Fruit fly (Drosophila melanogaster) whole organism, embryonic: ENCODE results near the gene CG7557.

ENCODE experiments used
- ATbp ChIP-seq: fragments of 200-800 bp; sonication (Bioruptor generic); optimal IDR thresholded peaks from 2 replicates; lab custom pipeline; 2017; ENCODE audit warnings: missing biosample characterization, mild to moderate bottlenecking, missing genetic modification characterization, missing genetic modification reagents
- Adf1 ChIP-seq: fragments of 200-800 bp; sonication (Bioruptor generic); IDR thresholded peaks from 2 replicates; pipeline ENCODE4 v1.3.6; 2022; ENCODE audit warnings: missing biosample characterization, missing genetic modification characterization
- Atf-2 ChIP-seq: fragments of 200-800 bp; sonication (Bioruptor generic); optimal IDR thresholded peaks from 2 replicates; lab custom pipeline; 2016; ENCODE audit warnings: missing biosample characterization, missing genetic modification characterization
- Awh ChIP-seq: fragments of 200-800 bp; sonication (Bioruptor generic); IDR thresholded peaks from 2 replicates; pipeline ENCODE4, ENCODE4 v1.3.6; 2022; ENCODE audit warnings: missing biosample characterization, missing genetic modification characterization
- Bdp1 ChIP-seq: fragments of 200-800 bp; sonication (Bioruptor generic); optimal IDR thresholded peaks from 3 replicates; lab custom pipeline; 2016; ENCODE audit warnings: missing biosample characterization, missing genetic modification characterization
- CG10431 ChIP-seq: fragments of 200-800 bp; sonication (Bioruptor generic); optimal IDR thresholded peaks from 3 replicates; lab custom pipeline; 2018; ENCODE audit warnings: missing biosample characterization, mild to moderate bottlenecking, missing genetic modification characterization
- CG12104 ChIP-seq: fragments of 200-800 bp; sonication (Bioruptor generic); optimal IDR thresholded peaks from 3 replicates; lab custom pipeline; 2016; ENCODE audit warnings: missing biosample characterization, missing genetic modification characterization
- CG12744 ChIP-seq: fragments of 200-800 bp; sonication (Bioruptor generic); optimal IDR thresholded peaks from 2 replicates; lab custom pipeline; 2016; ENCODE audit warnings: missing biosample characterization, missing genetic modification characterization
- CG14860 ChIP-seq: fragments of 200-800 bp; sonication (Bioruptor generic); IDR thresholded peaks from 3 replicates; pipeline ENCODE4 v1.3.6; 2022; ENCODE audit warnings: missing biosample characterization, missing genetic modification characterization; ENCODE audit not compliant: partially characterized antibody
- CG15696 ChIP-seq: fragments of 200-800 bp; sonication (Bioruptor generic); optimal IDR thresholded peaks from 2 replicates; lab custom pipeline; 2019; ENCODE audit warnings: missing biosample characterization, mild to moderate bottlenecking, missing genetic modification characterization, moderate library complexity
- CG17612 ChIP-seq: fragments of 200-800 bp; sonication (Bioruptor generic); IDR thresholded peaks from 2 replicates; pipeline ENCODE4 v1.3.6; 2022; ENCODE audit warnings: missing biosample characterization, missing genetic modification characterization
- CG18262 ChIP-seq: fragments of 200-800 bp; optimal IDR thresholded peaks from 3 replicates; lab custom pipeline; 2019; ENCODE audit warnings: missing biosample characterization, mild to moderate bottlenecking, missing genetic modification characterization, moderate library complexity
- CG30020 ChIP-seq: fragments of 200-800 bp; optimal IDR thresholded peaks from 2 replicates; lab custom pipeline; 2019; ENCODE audit warnings: missing biosample characterization, mild to moderate bottlenecking, missing genetic modification characterization, moderate library complexity
- CG31365 ChIP-seq: fragments of 200-800 bp; sonication (Bioruptor generic); optimal IDR thresholded peaks from 2 replicates; lab custom pipeline; 2018; ENCODE audit warnings: missing biosample characterization, mild to moderate bottlenecking, missing genetic modification characterization
- CG4328 ChIP-seq: fragments of 200-800 bp; sonication (Bioruptor generic); optimal IDR thresholded peaks from 3 replicates; lab custom pipeline; 2017; ENCODE audit warnings: missing biosample characterization, missing genetic modification reagents, missing genetic modification characterization
- CG43689 ChIP-seq: fragments of 200-800 bp; sonication (Bioruptor generic); IDR thresholded peaks from 2 replicates; pipeline ENCODE4 v1.3.6; 2022; ENCODE audit warnings: missing biosample characterization, missing genetic modification characterization
- CG4820 ChIP-seq: fragments of 200-800 bp; sonication (Bioruptor generic); optimal IDR thresholded peaks from 3 replicates; lab custom pipeline; 2016; ENCODE audit warnings: missing biosample characterization, missing genetic modification characterization
- CG6254 ChIP-seq: fragments of 200-800 bp; sonication (Bioruptor generic); optimal IDR thresholded peaks from 3 replicates; lab custom pipeline; 2017; ENCODE audit warnings: mild to moderate bottlenecking, missing biosample characterization, missing genetic modification reagents, missing genetic modification characterization
- CG7963 ChIP-seq: fragments of 200-800 bp; sonication (Bioruptor generic); IDR thresholded peaks from 3 replicates; pipeline ENCODE4 v1.3.6; 2022; ENCODE audit warnings: missing biosample characterization, missing genetic modification characterization; ENCODE audit not compliant: partially characterized antibody
- CG8765 ChIP-seq: fragments of 200-800 bp; sonication (Bioruptor generic); IDR thresholded peaks from 2 replicates; pipeline ENCODE4 v1.3.6; 2022; ENCODE audit warnings: missing biosample characterization, missing genetic modification characterization
- CG9876 ChIP-seq: fragments of 200-800 bp; sonication (Bioruptor generic); optimal IDR thresholded peaks from 2 replicates; lab custom pipeline; 2016; ENCODE audit warnings: missing biosample characterization, missing genetic modification characterization
- CTCF ChIP-seq: fragments of 200-800 bp; sonication (Bioruptor generic); optimal IDR thresholded peaks from 2 replicates; lab custom pipeline; 2017; ENCODE audit warnings: missing biosample characterization, mild to moderate bottlenecking, missing genetic modification characterization, moderate library complexity
- CkIIα-i1 ChIP-seq: fragments of 200-800 bp; sonication (Bioruptor generic); IDR thresholded peaks from 2 replicates; pipeline ENCODE4 v1.3.6; 2022; ENCODE audit warnings: missing biosample characterization, missing genetic modification characterization
- Dp ChIP-seq: fragments of 200-800 bp; sonication (Bioruptor generic); optimal IDR thresholded peaks from 2 replicates; lab custom pipeline; 2018; ENCODE audit warnings: missing biosample characterization, mild to moderate bottlenecking, missing genetic modification characterization, moderate library complexity
- Drgx ChIP-seq: fragments of 200-800 bp; sonication (Bioruptor generic); IDR thresholded peaks from 2 replicates; pipeline ENCODE4 v1.3.6; 2022; ENCODE audit warnings: missing biosample characterization, missing genetic modification characterization
- Fer3 ChIP-seq: fragments of 200-800 bp; sonication (Bioruptor generic); optimal IDR thresholded peaks from 2 replicates; lab custom pipeline; 2018; ENCODE audit warnings: missing biosample characterization, mild to moderate bottlenecking, missing genetic modification characterization, moderate library complexity
- Hmr ChIP-seq: fragments of 200-800 bp; sonication (Bioruptor generic); optimal IDR thresholded peaks from 3 replicates; lab custom pipeline; 2017; ENCODE audit warnings: mild to moderate bottlenecking, missing biosample characterization, missing genetic modification reagents, missing genetic modification characterization
- NK7.1 ChIP-seq: fragments of 200-800 bp; sonication (Bioruptor generic); optimal IDR thresholded peaks from 3 replicates; lab custom pipeline; 2016; ENCODE audit warnings: missing biosample characterization, missing genetic modification characterization
- Nf-YA ChIP-seq: fragments of 200-800 bp; sonication (Bioruptor generic); IDR thresholded peaks from 2 replicates; pipeline ENCODE4 v1.3.6; 2022; ENCODE audit warnings: missing biosample characterization, missing genetic modification characterization
- Poxn ChIP-seq: fragments of 200-800 bp; sonication (Bioruptor generic); IDR thresholded peaks from 2 replicates; pipeline ENCODE4 v1.3.6; 2022; ENCODE audit warnings: missing biosample characterization, missing genetic modification characterization
- Rx ChIP-seq: fragments of 200-800 bp; sonication (Bioruptor generic); IDR thresholded peaks from 2 replicates; pipeline ENCODE4 v1.3.6; 2022; ENCODE audit warnings: missing biosample characterization, missing genetic modification characterization
- Taf1 ChIP-seq: fragments of 200-800 bp; sonication (Bioruptor generic); IDR thresholded peaks from 2 replicates; pipeline ENCODE4 v1.3.6; 2022; ENCODE audit warnings: missing biosample characterization, missing genetic modification characterization
- Trl ChIP-seq, 3 experiments: fragments of >200 bp in 2 of 3; fragments of 200-800 bp in 1 of 3; sonication (Bioruptor generic) in 1 of 3; optimal IDR thresholded peaks; 2 replicates in 1 of 3; 3 replicates in 2 of 3; lab custom pipeline; 2016 to 2017; ENCODE audit warnings: missing biosample characterization in 1 of 3, missing genetic modification characterization in 1 of 3
- ash1 ChIP-seq: fragments of 200-800 bp; sonication (Bioruptor generic); optimal IDR thresholded peaks from 2 replicates; lab custom pipeline; 2018; ENCODE audit warnings: missing biosample characterization, mild to moderate bottlenecking, missing genetic modification characterization
- chn ChIP-seq: fragments of 200-800 bp; sonication (Bioruptor generic); optimal IDR thresholded peaks from 2 replicates; lab custom pipeline; 2016; ENCODE audit warnings: missing biosample characterization, missing genetic modification characterization
- en ChIP-seq: fragments of 200-800 bp; sonication (Bioruptor generic); optimal IDR thresholded peaks from 2 replicates; lab custom pipeline; 2016; ENCODE audit warnings: missing biosample characterization, missing genetic modification characterization
- gcm2 ChIP-seq: fragments of 200-800 bp; sonication (Bioruptor generic); optimal IDR thresholded peaks from 2 replicates; lab custom pipeline; 2016; ENCODE audit warnings: missing biosample characterization, missing genetic modification characterization
- grn ChIP-seq: fragments of 200-800 bp; sonication (Bioruptor generic); optimal IDR thresholded peaks from 3 replicates; lab custom pipeline; 2017; ENCODE audit warnings: missing biosample characterization, missing genetic modification characterization
- kah ChIP-seq: fragments of 200-800 bp; sonication (Bioruptor generic); optimal IDR thresholded peaks from 2 replicates; lab custom pipeline; 2018; ENCODE audit warnings: missing biosample characterization, mild to moderate bottlenecking, missing genetic modification characterization
- nau ChIP-seq: fragments of 200-800 bp; sonication (Bioruptor generic); optimal IDR thresholded peaks from 3 replicates; lab custom pipeline; 2017; ENCODE audit warnings: missing biosample characterization, mild to moderate bottlenecking, missing genetic modification characterization, missing genetic modification reagents
- nmo ChIP-seq: fragments of 200-800 bp; sonication (Bioruptor generic); optimal IDR thresholded peaks from 2 replicates; lab custom pipeline; 2018; ENCODE audit warnings: missing biosample characterization, mild to moderate bottlenecking, missing genetic modification characterization, moderate library complexity
- odd ChIP-seq: fragments of 200-800 bp; sonication (Bioruptor generic); optimal IDR thresholded peaks from 2 replicates; lab custom pipeline; 2017; ENCODE audit warnings: missing biosample characterization, mild to moderate bottlenecking, missing genetic modification characterization
- sens-2 ChIP-seq: fragments of 200-800 bp; sonication (Bioruptor generic); IDR thresholded peaks from 2 replicates; pipeline ENCODE4 v1.3.6; 2022; ENCODE audit warnings: missing biosample characterization, missing genetic modification characterization
- trh ChIP-seq: fragments of 200-800 bp; sonication (Bioruptor generic); optimal IDR thresholded peaks from 2 replicates; lab custom pipeline; 2016; ENCODE audit warnings: missing biosample characterization, missing genetic modification characterization
- tup ChIP-seq: fragments of 200-800 bp; sonication (Bioruptor generic); optimal IDR thresholded peaks from 2 replicates; lab custom pipeline; 2016; ENCODE audit warnings: missing biosample characterization, mild to moderate bottlenecking, missing genetic modification characterization, moderate library complexity
- vnd ChIP-seq: fragments of 200-800 bp; sonication (Bioruptor generic); IDR thresholded peaks from 3 replicates; pipeline ENCODE4 v1.3.6; 2022; ENCODE audit warnings: missing biosample characterization, missing genetic modification characterization; ENCODE audit not compliant: partially characterized antibody
- wdn ChIP-seq: fragments of 200-800 bp; sonication (Bioruptor generic); IDR thresholded peaks from 2 replicates; pipeline ENCODE4 v1.3.6; 2022; ENCODE audit warnings: missing biosample characterization, missing genetic modification characterization

CG7557 gene

dm6 chr3L:11403542-11403941 lies 41.4 kb upstream of the CG7557 start (continued):
- TF ChIP-seq CG7963 = no peak
- no peak for TF ChIP-seq Drgx

- no peak for TF ChIP-seq ash1 (GFP tag; lab: Kevin White, UChicago)
- peak; percentile 78 for TF ChIP-seq CG4328 (GFP tag; lab: Kevin White, UChicago)
- TF ChIP-seq en (GFP tag; lab: Kevin White, UChicago) = peak; percentile 90
- TF ChIP-seq trh = peak; percentile 89
- peak; percentile 85 for TF ChIP-seq CG8765
- TF ChIP-seq Fer3 (tag; lab: Kevin White, UChicago) = peak; percentile 91
- TF ChIP-seq wdn (GFP tag; lab: Robert Waterston, UW) = peak; percentile 91
- peak; percentile 90 for TF ChIP-seq Bdp1 (GFP tag; lab: Kevin White, UChicago)
- TF ChIP-seq vnd = 0 out of 3 replicates have a peak, but pooled peaks have one; percentile 41
- TF ChIP-seq CG43689 (GFP tag; lab: Robert Waterston, UW) = peak; percentile 94
- peak; percentile 12 for TF ChIP-seq grn (GFP tag; lab: Kevin White, UChicago)
- TF ChIP-seq NK7.1 (GFP tag; lab: Kevin White, UChicago) = peak; percentile 74
- peak; percentile 91 for TF ChIP-seq CG4820 (GFP tag; lab: Kevin White, UChicago)
- peak; percentile 75 for TF ChIP-seq CG31365 (tag; lab: Kevin White, UChicago)
- peak; percentile 94 for TF ChIP-seq ATbp (GFP tag; lab: Kevin White, UChicago)
- peak; percentile 97 for TF ChIP-seq sens-2 (GFP tag; lab: Robert Waterston, UW)
- peak; percentile 77 for TF ChIP-seq nau (GFP tag; lab: Kevin White, UChicago)
- peak; percentile 84 for TF ChIP-seq CG30020 (tag; lab: Kevin White, UChicago)
- peak; percentile 95 for TF ChIP-seq CG15696 (tag; lab: Kevin White, UChicago)
- peak; percentile 80 for TF ChIP-seq Hmr (GFP tag; lab: Kevin White, UChicago)
- TF ChIP-seq CTCF (GFP tag; lab: Kevin White, UChicago) = peak; percentile 54
- TF ChIP-seq nmo = peak; percentile 97
- peak; percentile 26 for TF ChIP-seq Adf1 (GFP tag; lab: Robert Waterston, UW)
- peak; percentile 89 for TF ChIP-seq Drgx
- TF ChIP-seq CG12744 (GFP tag; lab: Kevin White, UChicago) = peak; percentile 90
- TF ChIP-seq CG14860 = peak; percentile 57; the same call in 2 of the 3 replicates
- TF ChIP-seq CkIIα-i1 (GFP tag; lab: Robert Waterston, UW) = peak; percentile 37; the same call in 1 of the 2 replicates
- peak; percentile 93 for TF ChIP-seq CG10431 (GFP tag; lab: Kevin White, UChicago)
- TF ChIP-seq tup = peak; percentile 86
- TF ChIP-seq CG9876 (GFP tag; lab: Kevin White, UChicago) = peak; percentile 80
- peak; percentile 48 for TF ChIP-seq Poxn (GFP tag; lab: Robert Waterston, UW)
- peak; percentile 8 for TF ChIP-seq Dp (GFP tag; lab: Kevin White, UChicago)
- TF ChIP-seq Nf-YA (GFP tag; lab: Robert Waterston, UW) = peak; percentile 93
- TF ChIP-seq Awh (GFP tag; lab: Robert Waterston, UW) = peak; percentile 97
- peak; percentile 93 for TF ChIP-seq Atf-2 (GFP tag; lab: Kevin White, UChicago)
- peak; percentile 96 for TF ChIP-seq chn
- TF ChIP-seq odd (GFP tag; lab: Kevin White, UChicago) = peak; percentile 93
- TF ChIP-seq Taf1 (GFP tag; lab: Robert Waterston, UW) = peak; percentile 86
- TF ChIP-seq CG18262 (tag; lab: Kevin White, UChicago) = peak; percentile 97
- peak; percentile 86 for TF ChIP-seq kah
- no peak for TF ChIP-seq Trl (optimal IDR thresholded peaks at IDR 0.05; lab: Kevin White, UChicago)
- peak; percentile 86 for TF ChIP-seq Trl (GFP tag; optimal IDR thresholded peaks at IDR 0.05; lab: Kevin White, UChicago)
- TF ChIP-seq CG17612 (GFP tag; lab: Robert Waterston, UW) = peak; percentile 84
- peak; percentile 92 for TF ChIP-seq Rx (GFP tag; lab: Robert Waterston, UW)
- TF ChIP-seq CG12104 = peak; percentile 89
- peak; percentile 88 for TF ChIP-seq CG6254 (GFP tag; lab: Kevin White, UChicago)
- peak; percentile 83 for TF ChIP-seq gcm2
Observed at dm6 chr3L:11405362-11406254, 39.4 kb upstream of the CG7557 start.
